Fruit fly (Drosophila melanogaster) Kc167 (cell line): ENCODE results near the gene Pkcdelta.

Source experiments
- Myc ChIP-seq: fragments of >200 bp; optimal IDR thresholded peaks from 2 replicates; lab custom pipeline; 2017; ENCODE audit warnings: missing external identifiers
- Sin3A ChIP-seq: fragments of >200 bp; optimal IDR thresholded peaks from 2 replicates; lab custom pipeline; 2018; ENCODE audit warnings: missing external identifiers
- insv ChIP-seq: fragments of >200 bp; optimal IDR thresholded peaks from 3 replicates; lab custom pipeline; 2018; ENCODE audit warnings: missing external identifiers
- psq ChIP-seq: fragments of >200 bp; optimal IDR thresholded peaks from 2 replicates; lab custom pipeline; 2017; ENCODE audit warnings: missing external identifiers

- no peak for TF ChIP-seq insv
- no peak for TF ChIP-seq Sin3A (lab: Kevin White, UChicago)
- TF ChIP-seq psq (lab: Kevin White, UChicago): no peak
- TF ChIP-seq Myc: no peak
Observed at dm6 chrX:12470187-12470931, 38.3 kb downstream of the Pkcdelta start.
